Worm (Caenorhabditis elegans): ENCODE measurements around the gene C27C12.4.

DNA sequence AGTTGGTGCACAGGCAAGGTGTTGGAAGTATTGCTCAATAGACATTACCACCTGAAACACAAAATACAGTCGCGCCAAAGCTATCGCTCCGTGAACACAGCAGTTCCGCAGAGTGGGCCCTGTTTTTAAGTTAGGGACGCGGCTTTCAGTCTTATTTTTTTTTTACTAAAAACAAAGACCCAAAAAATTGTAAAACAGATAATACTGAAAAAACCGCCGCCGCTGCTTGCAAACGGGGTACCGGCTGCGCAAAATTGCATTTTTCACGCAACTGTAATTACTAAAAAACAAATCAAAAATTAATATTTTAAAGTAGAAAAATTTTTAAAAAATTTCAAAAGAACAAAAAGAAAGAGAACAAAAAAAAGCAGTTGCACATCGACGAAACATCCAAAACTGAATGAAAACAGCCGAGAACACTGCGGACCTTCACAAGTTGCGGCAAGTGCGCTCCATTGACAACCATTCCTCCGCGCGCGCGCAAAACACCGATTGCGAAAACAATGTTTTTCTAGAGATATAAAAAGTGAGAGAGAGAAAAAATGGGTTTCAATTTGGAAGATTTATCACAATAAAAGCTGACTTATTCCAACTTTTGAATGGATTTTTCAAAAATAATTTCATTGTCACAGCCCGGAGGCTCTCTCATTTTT is 19.1 kb downstream of the C27C12.4 start, which contains the start of gene F31F6.3:
- TF ChIP-seq tab-1 (GFP tag; IDR thresholded peaks at IDR 0.05) (no peak), ztf-29 (GFP tag; IDR thresholded peaks at IDR 0.05) (no peak), klf-2 (GFP tag; conservative IDR thresholded peaks at IDR 0.05) (no peak)

Data from whole organism, midembryonic.